Fruit fly (Drosophila melanogaster) whole organism, prepupa: ENCODE data around the gene Sox100B.

ENCODE experiments used
- CG3032 ChIP-seq: fragments of 200-800 bp; optimal IDR thresholded peaks from 2 replicates; lab custom pipeline; 2019; ENCODE audit warnings: missing biosample characterization, mild to moderate bottlenecking, missing genetic modification characterization, moderate library complexity
- cyc ChIP-seq: fragments of 200-800 bp; sonication (Bioruptor generic); optimal IDR thresholded peaks from 3 replicates; lab custom pipeline; 2016; ENCODE audit warnings: missing biosample characterization, missing genetic modification characterization
- lz ChIP-seq: fragments of 200-800 bp; sonication (Bioruptor generic); optimal IDR thresholded peaks from 3 replicates; lab custom pipeline; 2016; ENCODE audit warnings: missing biosample characterization, missing genetic modification characterization
- spab ChIP-seq: fragments of 200-800 bp; sonication (Bioruptor generic); optimal IDR thresholded peaks from 2 replicates; lab custom pipeline; 2017; ENCODE audit warnings: missing biosample characterization, mild to moderate bottlenecking, missing genetic modification characterization, missing genetic modification reagents

dm6 chr3R:31020762-31021161 lies 44.3 kb upstream of the Sox100B start:
- TF ChIP-seq cyc (GFP tag; lab: Kevin White, UChicago), result no peak
- no peak for TF ChIP-seq lz (GFP tag; lab: Kevin White, UChicago)
- no peak for TF ChIP-seq CG3032 (tag; lab: Kevin White, UChicago)
- TF ChIP-seq spab (GFP tag; lab: Kevin White, UChicago), result no peak
